Worm (Caenorhabditis elegans): Measurements from ENCODE around the gene ddi-1.

ddi-1 gene

ce11 chrIV:6526522-6526921 is 3.9 kb downstream of the ddi-1 start (continued):
- TF ChIP-seq sea-2 (GFP tag; IDR thresholded peaks at IDR 0.05): no peak
- no peak for TF ChIP-seq B0019.2 (GFP tag; conservative IDR thresholded peaks at IDR 0.05)
- TF ChIP-seq athp-1 (tag; optimal IDR thresholded peaks at IDR 0.05): peak; percentile 76
- TF ChIP-seq B0336.3 (GFP tag; IDR thresholded peaks at IDR 0.05): peak; percentile 63; the same call in 1 of the 2 replicates
- no peak for TF ChIP-seq lag-1 (GFP tag; IDR thresholded peaks at IDR 0.05)
- TF ChIP-seq ztf-18 (tag; optimal IDR thresholded peaks at IDR 0.05): no peak
- TF ChIP-seq him-1 (tag; optimal IDR thresholded peaks at IDR 0.05): peak; percentile 12
- no peak for TF ChIP-seq aptf-2 (GFP tag; conservative IDR thresholded peaks at IDR 0.05)
- TF ChIP-seq F49E8.2 (tag; optimal IDR thresholded peaks at IDR 0.05; ENCODE audit: insufficient read depth): peak; percentile 78
- TF ChIP-seq madf-3 (GFP tag; IDR thresholded peaks at IDR 0.05): peak; percentile 66; the same call in 1 of the 2 replicates
- TF ChIP-seq Y95B8A.8 (GFP tag; IDR thresholded peaks at IDR 0.05): no peak
- no peak for TF ChIP-seq dpl-1 (GFP tag; optimal IDR thresholded peaks at IDR 0.05)
- TF ChIP-seq efl-1 (GFP tag; optimal IDR thresholded peaks at IDR 0.05): no peak
- TF ChIP-seq attf-3 (GFP tag; conservative IDR thresholded peaks at IDR 0.05): no peak
- no peak for TF ChIP-seq mxl-1 (tag; optimal IDR thresholded peaks at IDR 0.05)
- no peak for TF ChIP-seq nhr-80 (tag; optimal IDR thresholded peaks at IDR 0.05)
- TF ChIP-seq hmg-1.2 (GFP tag; IDR thresholded peaks at IDR 0.05): peak; percentile 34; the same call in 1 of the 2 replicates
- TF ChIP-seq F33H1.4 (GFP tag; IDR thresholded peaks at IDR 0.05): peak; percentile 33
- 0 out of 2 replicates have a peak, but pooled peaks have one; percentile 52 for TF ChIP-seq pbrm-1 (GFP tag; IDR thresholded peaks at IDR 0.05)
- peak; percentile 57; the same call in 1 of the 2 replicates for TF ChIP-seq rcor-1 (GFP tag; IDR thresholded peaks at IDR 0.05)
- no peak for TF ChIP-seq ztf-26 (tag; optimal IDR thresholded peaks at IDR 0.05)
- TF ChIP-seq nhr-120 (GFP tag; IDR thresholded peaks at IDR 0.05): no peak
- 0 out of 2 replicates have a peak, but pooled peaks have one; percentile 23 for TF ChIP-seq egl-44 (GFP tag; IDR thresholded peaks at IDR 0.05)
- peak; percentile 41 for TF ChIP-seq F52B5.7 (tag; optimal IDR thresholded peaks at IDR 0.05)
- no peak for TF ChIP-seq F22D6.2 (tag; optimal IDR thresholded peaks at IDR 0.05)
- TF ChIP-seq F39B2.1 (GFP tag; IDR thresholded peaks at IDR 0.05): 0 out of 2 replicates have a peak, but pooled peaks have one; percentile 41
- TF ChIP-seq tbx-9 (tag; optimal IDR thresholded peaks at IDR 0.05; ENCODE audit: borderline replicate concordance): no peak
- peak; percentile 4 for TF ChIP-seq die-1 (tag; optimal IDR thresholded peaks at IDR 0.05)
- no peak for TF ChIP-seq F37B4.10 (GFP tag; IDR thresholded peaks at IDR 0.05)
- TF ChIP-seq egrh-3 (GFP tag; IDR thresholded peaks at IDR 0.05): no peak
- TF ChIP-seq ceh-91 (GFP tag; IDR thresholded peaks at IDR 0.05): no peak
- TF ChIP-seq K11D2.4 (GFP tag; IDR thresholded peaks at IDR 0.05): no peak
- no peak for TF ChIP-seq mel-28 (tag; optimal IDR thresholded peaks at IDR 0.05; ENCODE audit: borderline replicate concordance)
- TF ChIP-seq snpc-4 (GFP tag; optimal IDR thresholded peaks at IDR 0.05): peak; percentile 55
- peak in 2 of 4 experiments; percentile 7 to 84 for TF ChIP-seq snpc-4 (tag; optimal IDR thresholded peaks at IDR 0.05)
- peak; percentile 34 for TF ChIP-seq xnd-1 (tag; optimal IDR thresholded peaks at IDR 0.05)
- TF ChIP-seq nfya-1 (tag; optimal IDR thresholded peaks at IDR 0.05; ENCODE audit: borderline replicate concordance, insufficient read depth): no peak
- TF ChIP-seq F23B12.7 (tag; optimal IDR thresholded peaks at IDR 0.05; ENCODE audit: insufficient read depth): no peak
- no peak for TF ChIP-seq nhr-27 (tag; optimal IDR thresholded peaks at IDR 0.05)
- no peak for TF ChIP-seq unc-62 (GFP tag; optimal IDR thresholded peaks at IDR 0.05)
- TF ChIP-seq ceh-100 (GFP tag; IDR thresholded peaks at IDR 0.05): peak; percentile 59
- TF ChIP-seq ZK185.1 (tag; optimal IDR thresholded peaks at IDR 0.05; ENCODE audit: poor library complexity, severe bottlenecking): no peak
- TF ChIP-seq nfya-2 (GFP tag; IDR thresholded peaks at IDR 0.05): 0 out of 2 replicates have a peak, but pooled peaks have one; percentile 53
- no peak for TF ChIP-seq madf-10 (tag; optimal IDR thresholded peaks at IDR 0.05)
- no peak for TF ChIP-seq nhr-179 (tag; optimal IDR thresholded peaks at IDR 0.05)
- TF ChIP-seq tbp1 (GFP tag; optimal IDR thresholded peaks at IDR 0.05): peak; percentile 46
- no peak for TF ChIP-seq hlh-26 (GFP tag; conservative IDR thresholded peaks at IDR 0.05)
- TF ChIP-seq hlh-12 (tag; optimal IDR thresholded peaks at IDR 0.05): no peak
- TF ChIP-seq let-526 (GFP tag; IDR thresholded peaks at IDR 0.05): no peak
- TF ChIP-seq mes-4 (tag; optimal IDR thresholded peaks at IDR 0.05): no peak
